Worm (Caenorhabditis elegans): ENCODE measurements around the gene unc-98.
A peak's percentile ranks its signal among the peaks of the same experiment; 100 is the strongest.

Gene unc-98

DNA sequence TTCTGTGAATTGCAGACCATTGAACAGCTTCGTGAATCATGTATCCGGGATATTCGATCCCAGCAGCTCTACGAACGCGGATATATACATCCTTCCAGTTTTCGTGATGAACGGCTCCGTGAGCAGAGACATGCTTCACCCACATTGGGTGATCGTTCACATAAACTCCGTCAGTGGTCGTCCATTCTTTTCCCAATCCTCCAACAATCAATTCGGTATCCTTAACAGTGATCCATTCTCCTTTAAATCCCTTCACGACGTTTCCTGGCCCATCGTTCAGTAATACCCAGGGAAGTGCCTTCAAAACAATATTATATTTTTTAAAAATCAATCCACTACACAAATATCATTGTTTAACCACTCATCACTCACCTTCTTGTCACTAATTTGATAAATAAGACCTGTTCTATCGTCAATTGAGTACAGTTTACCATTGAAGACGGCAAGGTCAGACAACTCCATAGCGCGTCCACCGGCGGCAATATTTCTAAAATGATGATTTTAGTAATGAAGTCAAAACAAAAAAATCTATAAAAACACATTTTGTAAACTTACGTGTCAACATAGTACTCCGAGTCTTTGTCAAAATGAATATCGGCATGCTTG is 4.6 kb downstream of the unc-98 start:
- no peak for TF ChIP-seq pqm-1 (tag; optimal IDR thresholded peaks at IDR 0.05)
- no peak for TF ChIP-seq aly-2 (tag; optimal IDR thresholded peaks at IDR 0.05)
- peak; percentile 61 for TF ChIP-seq lin-14 (GFP tag; optimal IDR thresholded peaks at IDR 0.05)
- TF ChIP-seq nhr-90 (tag; optimal IDR thresholded peaks at IDR 0.05; ENCODE audit: poor library complexity): peak; percentile 44
- no peak for TF ChIP-seq fkh-10 (GFP tag; optimal IDR thresholded peaks at IDR 0.05)
- TF ChIP-seq Y116A8C.19 (tag; optimal IDR thresholded peaks at IDR 0.05; ENCODE audit: borderline replicate concordance): no peak
- no peak for TF ChIP-seq lin-35 (GFP tag; optimal IDR thresholded peaks at IDR 0.05)
- TF ChIP-seq snpc-4 (tag; optimal IDR thresholded peaks at IDR 0.05): no peak
- TF ChIP-seq hlh-17 (GFP tag; optimal IDR thresholded peaks at IDR 0.05; ENCODE audit: borderline replicate concordance): no peak
- TF ChIP-seq unc-30 (tag; optimal IDR thresholded peaks at IDR 0.05): no peak
- no peak for TF ChIP-seq unc-86 (tag; optimal IDR thresholded peaks at IDR 0.05)
- no peak for TF ChIP-seq mef-2 (tag; optimal IDR thresholded peaks at IDR 0.05)
- TF ChIP-seq sox-4 (tag; optimal IDR thresholded peaks at IDR 0.05): no peak
- peak in 3 of 6 experiments; percentile 46 to 57 (median 55) for TF ChIP-seq elt-3 (tag; optimal IDR thresholded peaks at IDR 0.05)
- no peak for TF ChIP-seq aha-1 (tag; optimal IDR thresholded peaks at IDR 0.05)
- no peak for TF ChIP-seq fos-1 (tag; optimal IDR thresholded peaks at IDR 0.05)
- TF ChIP-seq mab-9 (GFP tag; IDR thresholded peaks at IDR 0.05): no peak
- no peak for TF ChIP-seq lin-39 (tag; optimal IDR thresholded peaks at IDR 0.05)
- no peak for TF ChIP-seq mdl-1 (tag; optimal IDR thresholded peaks at IDR 0.05)
- TF ChIP-seq C04F5.9 (tag; optimal IDR thresholded peaks at IDR 0.05): no peak
- no peak for TF ChIP-seq nhr-84 (tag; optimal IDR thresholded peaks at IDR 0.05)
- TF ChIP-seq ceh-8 (GFP tag; optimal IDR thresholded peaks at IDR 0.05): no peak
- no peak for TF ChIP-seq lsy-2 (tag; optimal IDR thresholded peaks at IDR 0.05)
- no peak for TF ChIP-seq vab-15 (tag; optimal IDR thresholded peaks at IDR 0.05)
- TF ChIP-seq grh-1 (GFP tag; IDR thresholded peaks at IDR 0.05): peak; percentile 66
- peak; percentile 5 for TF ChIP-seq nhr-47 (tag; optimal IDR thresholded peaks at IDR 0.05)
- TF ChIP-seq ets-5 (GFP tag; IDR thresholded peaks at IDR 0.05): no peak
- TF ChIP-seq nhr-11 (tag; optimal IDR thresholded peaks at IDR 0.05): no peak
- TF ChIP-seq tbx-2 (tag; optimal IDR thresholded peaks at IDR 0.05): peak; percentile 5
- no peak for TF ChIP-seq ama-1 (optimal IDR thresholded peaks at IDR 0.05)
- TF ChIP-seq zag-1 (tag; optimal IDR thresholded peaks at IDR 0.05): no peak
- TF ChIP-seq zip-4 (GFP tag; optimal IDR thresholded peaks at IDR 0.05): no peak
- TF ChIP-seq mep-1 (tag; optimal IDR thresholded peaks at IDR 0.05): no peak
- TF ChIP-seq xbp-1 (tag; optimal IDR thresholded peaks at IDR 0.05): no peak
- TF ChIP-seq elt-2 (tag; optimal IDR thresholded peaks at IDR 0.05): no peak
- no peak for TF ChIP-seq jun-1 (tag; optimal IDR thresholded peaks at IDR 0.05)
- no peak for TF ChIP-seq nhr-237 (tag; optimal IDR thresholded peaks at IDR 0.05)
- TF ChIP-seq nhr-76 (tag; optimal IDR thresholded peaks at IDR 0.05): no peak
- peak; percentile 61 for TF ChIP-seq nhr-71 (tag; optimal IDR thresholded peaks at IDR 0.05)
- no peak for TF ChIP-seq skn-1 (tag; optimal IDR thresholded peaks at IDR 0.05)
- no peak for TF ChIP-seq nhr-12 (tag; optimal IDR thresholded peaks at IDR 0.05)
- TF ChIP-seq pag-3 (tag; optimal IDR thresholded peaks at IDR 0.05; ENCODE audit: borderline replicate concordance, insufficient read depth): no peak
- TF ChIP-seq egl-13 (tag; optimal IDR thresholded peaks at IDR 0.05): no peak
- TF ChIP-seq nhr-85 (tag): peak; percentile 68
- no peak for TF ChIP-seq pax-3 (tag; optimal IDR thresholded peaks at IDR 0.05)
- TF ChIP-seq swsn-7 (tag; optimal IDR thresholded peaks at IDR 0.05): no peak
- TF ChIP-seq dpl-1 (GFP tag; optimal IDR thresholded peaks at IDR 0.05): no peak
- TF ChIP-seq nhr-19 (GFP tag; conservative IDR thresholded peaks at IDR 0.05): peak; percentile 49
- TF ChIP-seq nhr-77 (tag; optimal IDR thresholded peaks at IDR 0.05): no peak
- no peak for TF ChIP-seq F16B12.6 (tag; optimal IDR thresholded peaks at IDR 0.05)
- TF ChIP-seq unc-62 (GFP tag; optimal IDR thresholded peaks at IDR 0.05): no peak
- no peak for TF ChIP-seq C16A3.4 (tag; optimal IDR thresholded peaks at IDR 0.05)
- no peak for TF ChIP-seq lin-15B (tag; optimal IDR thresholded peaks at IDR 0.05)
- no peak for TF ChIP-seq unc-98 (GFP tag; IDR thresholded peaks at IDR 0.05)

Measured in whole organism, L1 larva.